Fruit fly (Drosophila melanogaster) whole organism, embryonic: ENCODE results near the gene Arl8.

Experiments
- CG18619 ChIP-seq: fragments of 200-800 bp; sonication (Bioruptor generic); optimal IDR thresholded peaks from 3 replicates; lab custom pipeline; 2017; ENCODE audit warnings: missing biosample characterization, mild to moderate bottlenecking, missing genetic modification characterization
- CG4854 ChIP-seq: fragments of 200-800 bp; sonication (Bioruptor generic); optimal IDR thresholded peaks from 2 replicates; lab custom pipeline; 2016; ENCODE audit warnings: missing biosample characterization, missing genetic modification characterization, inconsistent platforms
- Dll ChIP-seq: fragments of 200-800 bp; sonication (Bioruptor generic); IDR thresholded peaks from 4 replicates; pipeline ENCODE4 v1.3.6; 2022; ENCODE audit warnings: missing biosample characterization, missing genetic modification characterization; ENCODE audit not compliant: partially characterized antibody
- Jarid2 ChIP-seq: fragments of 200-800 bp; sonication (Bioruptor generic); optimal IDR thresholded peaks from 3 replicates; lab custom pipeline; 2017; ENCODE audit warnings: mild to moderate bottlenecking, missing biosample characterization, missing genetic modification reagents, missing genetic modification characterization
- az2 ChIP-seq: fragments of 200-800 bp; sonication (Bioruptor generic); optimal IDR thresholded peaks from 3 replicates; lab custom pipeline; 2016; ENCODE audit warnings: missing biosample characterization, missing genetic modification characterization
- ci ChIP-seq: fragments of 200-800 bp; sonication (Bioruptor generic); IDR thresholded peaks from 3 replicates; pipeline ENCODE4 v1.3.6; 2022; ENCODE audit warnings: missing biosample characterization, missing genetic modification characterization
- kay ChIP-seq: fragments of 200-800 bp; sonication (Bioruptor generic); optimal IDR thresholded peaks from 2 replicates; lab custom pipeline; 2016; ENCODE audit warnings: missing biosample characterization, missing genetic modification characterization
- sob ChIP-seq: fragments of 200-800 bp; sonication (Bioruptor generic); IDR thresholded peaks from 2 replicates; pipeline ENCODE4 v1.3.6; 2022; ENCODE audit warnings: missing biosample characterization, missing genetic modification characterization
- zen2 ChIP-seq: fragments of 200-800 bp; sonication (Bioruptor generic); IDR thresholded peaks from 3 replicates; pipeline ENCODE4 v1.3.6; 2022; ENCODE audit warnings: missing biosample characterization, missing genetic modification characterization; ENCODE audit not compliant: partially characterized antibody

- TF ChIP-seq zen2 (GFP tag; lab: Robert Waterston, UW), result no peak
- TF ChIP-seq sob (GFP tag; lab: Robert Waterston, UW), result no peak
- TF ChIP-seq Jarid2 (GFP tag; lab: Kevin White, UChicago), result no peak
- TF ChIP-seq Dll (GFP tag; lab: Robert Waterston, UW), result no peak
- 0 out of 3 replicates have a peak, but pooled peaks have one; percentile 58 for TF ChIP-seq ci (GFP tag; lab: Robert Waterston, UW)
- no peak for TF ChIP-seq kay (GFP tag; lab: Kevin White, UChicago)
- no peak for TF ChIP-seq CG4854 (GFP tag; lab: Kevin White, UChicago)
- no peak for TF ChIP-seq az2 (GFP tag; lab: Kevin White, UChicago)
- TF ChIP-seq CG18619 (GFP tag; lab: Kevin White, UChicago), result no peak
These were observed 29.6 kb downstream of the Arl8 start for dm6 chr3R:8155735-8156670.
